Fruit fly (Drosophila melanogaster) S2 (cell line): ENCODE results near the gene AsnS.

Source experiments
- CG8478 ChIP-seq: fragments of >200 bp; optimal IDR thresholded peaks from 2 replicates; lab custom pipeline; 2018
- CTCF ChIP-seq, 2 experiments: fragments of >200 bp; optimal IDR thresholded peaks; 2 replicates each; lab custom pipeline; 2018

DNA sequence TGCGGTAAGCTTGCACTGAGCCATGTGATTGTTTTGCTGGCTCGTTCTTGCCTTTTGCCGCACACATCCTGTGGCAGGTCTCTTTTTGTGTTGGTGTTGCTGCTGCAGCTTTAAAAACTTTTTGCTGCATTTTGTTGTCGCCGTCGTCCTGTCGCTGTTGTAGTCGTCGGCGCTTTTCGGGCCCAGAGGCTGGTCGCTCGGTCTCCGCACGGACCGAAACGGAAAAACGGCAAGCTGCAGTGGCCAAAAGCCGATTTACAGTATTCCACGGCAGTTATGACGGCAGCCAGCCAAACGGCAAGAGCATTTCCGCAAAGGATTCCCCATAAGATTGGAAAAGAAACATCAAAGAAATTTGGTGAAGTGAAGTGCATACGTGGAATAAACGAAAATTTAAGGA, 47.2 kb downstream of the AsnS start, which contains the start of gene CG43219:
- TF ChIP-seq CTCF (optimal IDR thresholded peaks at IDR 0.05; lab: Kevin White, UChicago): no peak
- no peak for TF ChIP-seq CG8478 (lab: Kevin White, UChicago)
